Fruit fly (Drosophila melanogaster) whole organism, embryonic: ENCODE results near the gene ATPsynO.
A peak's percentile ranks its signal among the peaks of the same experiment; 100 is the strongest.

Source experiments
- Bgb ChIP-seq: fragments of 200-800 bp; sonication (Bioruptor generic); IDR thresholded peaks from 2 replicates; pipeline ENCODE4 v1.3.6; 2022; ENCODE audit warnings: missing biosample characterization, missing genetic modification characterization; ENCODE audit not compliant: partially characterized antibody
- CG10462 ChIP-seq: fragments of 200-800 bp; sonication (Bioruptor generic); optimal IDR thresholded peaks from 2 replicates; lab custom pipeline; 2016; ENCODE audit warnings: missing biosample characterization, missing genetic modification characterization
- CG11398 ChIP-seq: fragments of 200-800 bp; sonication (Bioruptor generic); optimal IDR thresholded peaks from 2 replicates; lab custom pipeline; 2016; ENCODE audit warnings: missing biosample characterization, missing genetic modification characterization
- CG13894 ChIP-seq: fragments of 200-800 bp; sonication (Bioruptor generic); optimal IDR thresholded peaks from 3 replicates; lab custom pipeline; 2018; ENCODE audit warnings: missing biosample characterization, mild to moderate bottlenecking, missing genetic modification characterization, moderate library complexity
- CG1647 ChIP-seq: fragments of 200-800 bp; sonication (Bioruptor generic); optimal IDR thresholded peaks from 3 replicates; lab custom pipeline; 2016; ENCODE audit warnings: missing biosample characterization, missing genetic modification characterization
- CG17186 ChIP-seq: fragments of 200-800 bp; sonication (Bioruptor generic); optimal IDR thresholded peaks from 3 replicates; lab custom pipeline; 2017; ENCODE audit warnings: missing biosample characterization, missing genetic modification reagents, missing genetic modification characterization
- CG17912 ChIP-seq: fragments of 200-800 bp; sonication (Bioruptor generic); optimal IDR thresholded peaks from 2 replicates; lab custom pipeline; 2018; ENCODE audit warnings: missing biosample characterization, mild to moderate bottlenecking, missing genetic modification characterization
- CG1832 ChIP-seq: fragments of 200-800 bp; sonication (Bioruptor generic); optimal IDR thresholded peaks from 2 replicates; lab custom pipeline; 2017; ENCODE audit warnings: missing biosample characterization, mild to moderate bottlenecking, missing genetic modification characterization, inconsistent platforms
- CG30403 ChIP-seq: fragments of 200-800 bp; sonication (Bioruptor generic); optimal IDR thresholded peaks from 3 replicates; lab custom pipeline; 2016; ENCODE audit warnings: missing biosample characterization, missing genetic modification characterization
- CG32532 ChIP-seq: fragments of 200-800 bp; sonication (Bioruptor generic); IDR thresholded peaks from 2 replicates; pipeline ENCODE4 v1.3.6; 2022; ENCODE audit warnings: missing biosample characterization, missing genetic modification characterization
- CG34376 ChIP-seq: fragments of 200-800 bp; sonication (Bioruptor generic); optimal IDR thresholded peaks from 2 replicates; lab custom pipeline; 2018; ENCODE audit warnings: missing biosample characterization, mild to moderate bottlenecking, missing genetic modification characterization
- CG4730 ChIP-seq: fragments of 200-800 bp; sonication (Bioruptor generic); IDR thresholded peaks from 2 replicates; pipeline ENCODE4 v1.3.6; 2022; ENCODE audit warnings: missing biosample characterization, missing genetic modification characterization
- CG7271 ChIP-seq: fragments of 200-800 bp; sonication (Bioruptor generic); optimal IDR thresholded peaks from 2 replicates; lab custom pipeline; 2018; ENCODE audit warnings: missing biosample characterization, mild to moderate bottlenecking, missing genetic modification characterization, moderate library complexity
- CG7556 ChIP-seq: fragments of 200-800 bp; sonication (Bioruptor generic); optimal IDR thresholded peaks from 2 replicates; lab custom pipeline; 2017; ENCODE audit warnings: missing biosample characterization, mild to moderate bottlenecking, missing genetic modification characterization
- CG7987 ChIP-seq: fragments of 200-800 bp; sonication (Bioruptor generic); optimal IDR thresholded peaks from 2 replicates; lab custom pipeline; 2018; ENCODE audit warnings: missing biosample characterization, mild to moderate bottlenecking, missing genetic modification characterization, moderate library complexity
- CG8478 ChIP-seq: fragments of >200 bp; optimal IDR thresholded peaks from 2 replicates; lab custom pipeline; 2018
- CrebB ChIP-seq: fragments of 200-800 bp; sonication (Bioruptor generic); optimal IDR thresholded peaks from 3 replicates; lab custom pipeline; 2018; ENCODE audit warnings: missing biosample characterization, mild to moderate bottlenecking, missing genetic modification characterization
- Dad ChIP-seq: fragments of 200-800 bp; sonication (Bioruptor generic); optimal IDR thresholded peaks from 3 replicates; lab custom pipeline; 2016; ENCODE audit warnings: missing biosample characterization, missing genetic modification characterization
- Dp ChIP-seq: fragments of 200-800 bp; sonication (Bioruptor generic); optimal IDR thresholded peaks from 2 replicates; lab custom pipeline; 2018; ENCODE audit warnings: missing biosample characterization, mild to moderate bottlenecking, missing genetic modification characterization, moderate library complexity
- E2f1 ChIP-seq: fragments of 200-800 bp; sonication (Bioruptor generic); IDR thresholded peaks from 2 replicates; pipeline ENCODE4 v1.3.6; 2022; ENCODE audit warnings: missing biosample characterization, missing genetic modification characterization
- E2f2 ChIP-seq: fragments of 200-800 bp; sonication (Bioruptor generic); IDR thresholded peaks from 2 replicates; pipeline ENCODE4 v1.3.6; 2022; ENCODE audit warnings: missing biosample characterization, missing genetic modification characterization
- ERR ChIP-seq: fragments of 200-800 bp; sonication (Bioruptor generic); optimal IDR thresholded peaks from 2 replicates; lab custom pipeline; 2016; ENCODE audit warnings: missing biosample characterization, missing genetic modification characterization
- GATAe ChIP-seq: fragments of 200-800 bp; sonication (Bioruptor generic); conservative IDR thresholded peaks from 2 replicates; pipeline ENCODE4 v1.3.6; 2022; ENCODE audit warnings: missing biosample characterization, missing genetic modification characterization
- HLH3B ChIP-seq: fragments of 200-800 bp; sonication (Bioruptor generic); IDR thresholded peaks from 2 replicates; pipeline ENCODE4 v1.3.6; 2022; ENCODE audit warnings: missing biosample characterization, missing genetic modification characterization
- HLHmδ ChIP-seq: fragments of 200-800 bp; sonication (Bioruptor generic); optimal IDR thresholded peaks from 2 replicates; lab custom pipeline; 2018; ENCODE audit warnings: missing biosample characterization, mild to moderate bottlenecking, missing genetic modification characterization, moderate library complexity
- Hr51 ChIP-seq, 2 experiments: fragments of 200-800 bp; sonication (Bioruptor generic); optimal IDR thresholded peaks; 2 replicates in 1 of 2; 3 replicates in 1 of 2; lab custom pipeline; 2016 to 2018; ENCODE audit warnings: missing biosample characterization in 2 of 2, missing genetic modification characterization in 2 of 2, mild to moderate bottlenecking in 1 of 2, moderate library complexity in 1 of 2
- Jarid2 ChIP-seq: fragments of 200-800 bp; sonication (Bioruptor generic); optimal IDR thresholded peaks from 3 replicates; lab custom pipeline; 2017; ENCODE audit warnings: mild to moderate bottlenecking, missing biosample characterization, missing genetic modification reagents, missing genetic modification characterization
- NK7.1 ChIP-seq: fragments of 200-800 bp; sonication (Bioruptor generic); optimal IDR thresholded peaks from 3 replicates; lab custom pipeline; 2016; ENCODE audit warnings: missing biosample characterization, missing genetic modification characterization
- Neu2 ChIP-seq: fragments of 200-800 bp; sonication (Bioruptor generic); optimal IDR thresholded peaks from 3 replicates; lab custom pipeline; 2016; ENCODE audit warnings: missing biosample characterization, missing genetic modification characterization, borderline replicate concordance
- Pdp1 ChIP-seq, 2 experiments: fragments of 200-800 bp; sonication (Bioruptor generic); optimal IDR thresholded peaks; 3 replicates each; lab custom pipeline; 2016; ENCODE audit warnings: missing biosample characterization in 2 of 2, missing genetic modification characterization in 2 of 2, mild to moderate bottlenecking in 1 of 2, moderate library complexity in 1 of 2
- Ravus ChIP-seq: fragments of 200-800 bp; sonication (Bioruptor generic); IDR thresholded peaks from 2 replicates; pipeline ENCODE4 v1.3.6; 2022; ENCODE audit warnings: missing biosample characterization, missing genetic modification characterization
- Rfx ChIP-seq: fragments of 200-800 bp; sonication (Bioruptor generic); IDR thresholded peaks from 2 replicates; pipeline ENCODE4 v1.3.6; 2022; ENCODE audit warnings: missing biosample characterization, missing genetic modification characterization
- Sox100B ChIP-seq: fragments of 200-800 bp; sonication (Bioruptor generic); optimal IDR thresholded peaks from 3 replicates; lab custom pipeline; 2018; ENCODE audit warnings: missing biosample characterization, mild to moderate bottlenecking, missing genetic modification characterization
- ase ChIP-seq: fragments of 200-800 bp; sonication (Bioruptor generic); IDR thresholded peaks from 3 replicates; pipeline ENCODE4 v1.3.6; 2022; ENCODE audit warnings: missing biosample characterization, missing genetic modification characterization
- bcd ChIP-seq: fragments of 200-800 bp; sonication (Bioruptor generic); optimal IDR thresholded peaks from 2 replicates; lab custom pipeline; 2017; ENCODE audit warnings: missing biosample characterization, mild to moderate bottlenecking, missing genetic modification characterization
- chm ChIP-seq: fragments of 200-800 bp; sonication (Bioruptor generic); IDR thresholded peaks from 2 replicates; pipeline ENCODE4 v1.3.6; 2022; ENCODE audit warnings: missing biosample characterization, missing genetic modification characterization
- ci ChIP-seq: fragments of 200-800 bp; sonication (Bioruptor generic); IDR thresholded peaks from 3 replicates; pipeline ENCODE4 v1.3.6; 2022; ENCODE audit warnings: missing biosample characterization, missing genetic modification characterization
- danr ChIP-seq: fragments of 200-800 bp; sonication (Bioruptor generic); IDR thresholded peaks from 2 replicates; pipeline ENCODE4 v1.3.6; 2022; ENCODE audit warnings: missing biosample characterization, missing genetic modification characterization
- dysf ChIP-seq: fragments of 200-800 bp; sonication (Bioruptor generic); IDR thresholded peaks from 3 replicates; pipeline ENCODE4 v1.3.6; 2022; ENCODE audit warnings: missing biosample characterization, missing genetic modification characterization
- en ChIP-seq: fragments of 200-800 bp; sonication (Bioruptor generic); optimal IDR thresholded peaks from 2 replicates; lab custom pipeline; 2016; ENCODE audit warnings: missing biosample characterization, missing genetic modification characterization
- ewg ChIP-seq: fragments of 200-800 bp; sonication (Bioruptor generic); optimal IDR thresholded peaks from 3 replicates; lab custom pipeline; 2017; ENCODE audit warnings: mild to moderate bottlenecking, missing biosample characterization, missing genetic modification reagents, missing genetic modification characterization
- gcm2 ChIP-seq: fragments of 200-800 bp; sonication (Bioruptor generic); optimal IDR thresholded peaks from 2 replicates; lab custom pipeline; 2016; ENCODE audit warnings: missing biosample characterization, missing genetic modification characterization
- inv ChIP-seq: fragments of 200-800 bp; sonication (Bioruptor generic); IDR thresholded peaks from 2 replicates; pipeline ENCODE4 v1.3.6; 2022; ENCODE audit warnings: missing biosample characterization, missing genetic modification characterization; ENCODE audit not compliant: partially characterized antibody
- jigr1 ChIP-seq: fragments of 200-800 bp; sonication (Bioruptor generic); IDR thresholded peaks from 3 replicates; pipeline ENCODE4 v1.3.6; 2022; ENCODE audit warnings: missing biosample characterization, missing genetic modification characterization
- luna ChIP-seq: fragments of 200-800 bp; sonication (Bioruptor generic); optimal IDR thresholded peaks from 2 replicates; lab custom pipeline; 2016; ENCODE audit warnings: missing biosample characterization, missing genetic modification characterization
- nerfin-1 ChIP-seq: fragments of 200-800 bp; sonication (Bioruptor generic); optimal IDR thresholded peaks from 3 replicates; lab custom pipeline; 2019; ENCODE audit warnings: missing biosample characterization, mild to moderate bottlenecking, missing genetic modification characterization, moderate library complexity
- pan ChIP-seq, 4 experiments: fragments of >200 bp in 3 of 4; fragments of 200-800 bp in 1 of 4; sonication (Bioruptor generic) in 1 of 4; optimal IDR thresholded peaks in 3 of 4; IDR thresholded peaks in 1 of 4; 2 replicates each; pipeline versions ENCODE4 v1.3.6 to Lab custom; 2017 to 2022; ENCODE audit warnings: missing biosample characterization in 2 of 4, missing genetic modification characterization in 2 of 4, mixed read lengths in 1 of 4
- peb ChIP-seq: fragments of 200-800 bp; sonication (Bioruptor generic); IDR thresholded peaks from 2 replicates; pipeline ENCODE4 v1.3.6; 2022; ENCODE audit warnings: missing biosample characterization, missing genetic modification characterization
- slou ChIP-seq: fragments of 200-800 bp; sonication (Bioruptor generic); optimal IDR thresholded peaks from 3 replicates; lab custom pipeline; 2016; ENCODE audit warnings: missing biosample characterization, missing genetic modification characterization
- zfh2 ChIP-seq: fragments of 200-800 bp; sonication (Bioruptor generic); optimal IDR thresholded peaks from 2 replicates; lab custom pipeline; 2016; ENCODE audit warnings: missing biosample characterization, missing genetic modification characterization

The ATPsynO gene

dm6 chr3R:15250454-15250853 lies 14.9 kb upstream of the ATPsynO start (continued):
- TF ChIP-seq CG7271 (tag; lab: Kevin White, UChicago) = no peak
- no peak for TF ChIP-seq pan (optimal IDR thresholded peaks at IDR 0.05; lab: Kevin White, UChicago)
- TF ChIP-seq pan (GFP tag; optimal IDR thresholded peaks at IDR 0.05 in 1 of 2, IDR thresholded peaks at IDR 0.05 in 1 of 2) = peak in 1 of 2 experiments; percentile 75
- peak; percentile 65 for TF ChIP-seq bcd (GFP tag; lab: Kevin White, UChicago)
- no peak for TF ChIP-seq Neu2 (GFP tag; lab: Kevin White, UChicago)
- no peak for TF ChIP-seq slou
- peak; percentile 68 for TF ChIP-seq HLH3B (GFP tag; lab: Robert Waterston, UW)
- no peak for TF ChIP-seq CG8478
- peak; percentile 86 for TF ChIP-seq CG32532
- TF ChIP-seq ERR (GFP tag; lab: Kevin White, UChicago) = no peak
- TF ChIP-seq peb (GFP tag; lab: Robert Waterston, UW) = no peak; the same call in 1 of the 2 replicates
- no peak for TF ChIP-seq CG1647 (GFP tag; lab: Kevin White, UChicago)
- no peak for TF ChIP-seq Dp (GFP tag; lab: Kevin White, UChicago)
- no peak for TF ChIP-seq en (GFP tag; lab: Kevin White, UChicago)
- peak; percentile 76 for TF ChIP-seq E2f1 (GFP tag; lab: Robert Waterston, UW)
- no peak for TF ChIP-seq Bgb (GFP tag; lab: Robert Waterston, UW)
- TF ChIP-seq luna (GFP tag; lab: Kevin White, UChicago) = no peak
- peak; percentile 87 for TF ChIP-seq CG7556 (GFP tag; lab: Kevin White, UChicago)
- TF ChIP-seq CG4730 = peak; percentile 62
- TF ChIP-seq CG7987 (GFP tag; lab: Kevin White, UChicago) = no peak
- TF ChIP-seq GATAe (GFP tag; lab: Robert Waterston, UW) = 0 out of 2 replicates have a peak, but pooled peaks have one; percentile 14
- no peak for TF ChIP-seq inv (GFP tag; lab: Robert Waterston, UW)
- peak; percentile 32 for TF ChIP-seq zfh2 (GFP tag; lab: Kevin White, UChicago)
- TF ChIP-seq CG30403 (GFP tag; lab: Kevin White, UChicago) = no peak
- peak; percentile 67 for TF ChIP-seq CrebB (tag; lab: Kevin White, UChicago)
- no peak for TF ChIP-seq CG1832 (GFP tag; lab: Kevin White, UChicago)
- no peak for TF ChIP-seq Dad (GFP tag; lab: Kevin White, UChicago)
- TF ChIP-seq chm = 0 out of 2 replicates have a peak, but pooled peaks have one; percentile 53
- no peak for TF ChIP-seq Pdp1 (GFP tag; optimal IDR thresholded peaks at IDR 0.05; lab: Kevin White, UChicago)
- peak; percentile 41 for TF ChIP-seq CG34376 (GFP tag; lab: Kevin White, UChicago)
- no peak for TF ChIP-seq Jarid2 (GFP tag; lab: Kevin White, UChicago)
- TF ChIP-seq E2f2 = peak; percentile 51
- no peak for TF ChIP-seq CG10462 (GFP tag; lab: Kevin White, UChicago)
- peak; percentile 56; the same call in 2 of the 3 replicates for TF ChIP-seq ase
- TF ChIP-seq nerfin-1 = no peak
- TF ChIP-seq CG17912 (GFP tag; lab: Kevin White, UChicago) = no peak
- peak; percentile 37 for TF ChIP-seq ewg (GFP tag; lab: Kevin White, UChicago)
- peak in 1 of 2 experiments; percentile 30 for TF ChIP-seq Hr51 (GFP tag; optimal IDR thresholded peaks at IDR 0.05; lab: Kevin White, UChicago)
- no peak for TF ChIP-seq CG11398 (GFP tag; lab: Kevin White, UChicago)
- peak; percentile 84 for TF ChIP-seq Rfx (GFP tag; lab: Robert Waterston, UW)
- no peak for TF ChIP-seq NK7.1
- no peak for TF ChIP-seq CG17186 (GFP tag; lab: Kevin White, UChicago)
- TF ChIP-seq danr (GFP tag; lab: Robert Waterston, UW) = peak; percentile 32; the same call in 1 of the 2 replicates
- peak; percentile 75; the same call in 2 of the 3 replicates for TF ChIP-seq ci (GFP tag; lab: Robert Waterston, UW)
- TF ChIP-seq CG13894 (tag; lab: Kevin White, UChicago) = no peak
- TF ChIP-seq jigr1 (GFP tag; lab: Robert Waterston, UW) = peak; percentile 26; the same call in 1 of the 3 replicates
- no peak for TF ChIP-seq gcm2 (GFP tag; lab: Kevin White, UChicago)
- no peak for TF ChIP-seq Sox100B (GFP tag; lab: Kevin White, UChicago)
- TF ChIP-seq dysf = peak; percentile 82
- TF ChIP-seq HLHmδ (GFP tag; lab: Kevin White, UChicago) = no peak
- peak; percentile 20 for TF ChIP-seq Ravus (GFP tag; lab: Robert Waterston, UW)
